Worm (Caenorhabditis elegans) whole organism, L4 larva: Measurements from ENCODE around the gene F49C5.9.

ENCODE experiments used
- Y5F2A.4 ChIP-seq: fragments of 200-800 bp; sonication (Bioruptor generic); optimal IDR thresholded peaks from 2 replicates; lab custom pipeline; 2018; ENCODE audit warnings: mild to moderate bottlenecking, missing genetic modification characterization, missing compliant biosample characterization
- ceh-82 ChIP-seq: sonication (generic microtip); optimal IDR thresholded peaks from 2 replicates; lab custom pipeline; 2017; ENCODE audit warnings: missing biosample characterization, missing genetic modification characterization
- nhr-237 ChIP-seq: sonication (generic microtip); optimal IDR thresholded peaks from 2 replicates; lab custom pipeline; 2017; ENCODE audit warnings: missing biosample characterization, missing genetic modification characterization

ce11 chrII:12518008-12518407 lies 26.4 kb downstream of the F49C5.9 start:
- no peak for TF ChIP-seq ceh-82
- TF ChIP-seq Y5F2A.4 (GFP tag; lab: Kevin White, UChicago): no peak
- no peak for TF ChIP-seq nhr-237 (tag; lab: Kevin White, UChicago)
